Worm (Caenorhabditis elegans): ENCODE results near the gene hrg-3.

DNA sequence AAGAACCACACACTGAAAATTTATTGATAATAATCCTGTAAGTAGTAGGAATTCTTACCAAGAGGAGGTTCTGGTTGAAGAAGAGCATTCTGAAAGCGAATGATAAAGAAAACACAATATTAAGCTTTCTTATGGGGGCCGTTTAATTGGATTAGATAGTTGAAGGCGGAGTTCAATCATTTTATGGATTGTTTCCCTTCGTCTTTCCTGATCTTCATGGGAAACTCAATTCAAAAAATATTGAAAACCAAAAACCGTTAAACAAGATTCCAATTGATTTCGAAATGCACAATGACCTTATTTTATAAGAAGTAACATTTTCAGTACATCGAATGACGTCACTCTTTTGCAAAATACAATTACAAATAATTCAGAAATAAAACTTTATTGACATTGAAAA lies 42.8 kb downstream of the hrg-3 start, which contains the start of gene F46B6.13:
- TF ChIP-seq ama-1 (optimal IDR thresholded peaks at IDR 0.05) (no peak), tbx-37 (GFP tag; conservative IDR thresholded peaks at IDR 0.05) (no peak), hnd-1 (tag; optimal IDR thresholded peaks at IDR 0.05) (no peak), hmg-4 (GFP tag; optimal IDR thresholded peaks at IDR 0.05) (no peak)

Data from whole organism, early embryonic.